Fruit fly (Drosophila melanogaster) whole organism, embryonic: ENCODE data around the gene CG31898.

Experiments used
- B-H2 ChIP-seq: fragments of 200-800 bp; sonication (Bioruptor generic); optimal IDR thresholded peaks from 2 replicates; lab custom pipeline; 2018; ENCODE audit warnings: missing biosample characterization, mild to moderate bottlenecking, missing genetic modification characterization
- BtbVII ChIP-seq: fragments of 200-800 bp; sonication (Bioruptor generic); optimal IDR thresholded peaks from 3 replicates; lab custom pipeline; 2017; ENCODE audit warnings: missing biosample characterization, mild to moderate bottlenecking, missing genetic modification characterization
- CG11247 ChIP-seq: fragments of 200-800 bp; sonication (Bioruptor generic); IDR thresholded peaks from 2 replicates; pipeline ENCODE4 v1.3.6; 2022; ENCODE audit warnings: missing biosample characterization, missing genetic modification characterization
- CG11456 ChIP-seq: fragments of 200-800 bp; sonication (Bioruptor generic); IDR thresholded peaks from 3 replicates; pipeline ENCODE4 v1.3.6; 2022; ENCODE audit warnings: missing biosample characterization, missing genetic modification characterization
- CG11504 ChIP-seq: fragments of 200-800 bp; sonication (Bioruptor generic); optimal IDR thresholded peaks from 3 replicates; lab custom pipeline; 2019; ENCODE audit warnings: missing biosample characterization, mild to moderate bottlenecking, missing genetic modification characterization, moderate library complexity
- CG11695 ChIP-seq: fragments of 200-800 bp; sonication (Bioruptor generic); IDR thresholded peaks from 3 replicates; pipeline ENCODE4 v1.3.6; 2022; ENCODE audit warnings: missing biosample characterization, missing genetic modification characterization
- CG12299 ChIP-seq: fragments of 200-800 bp; sonication (Bioruptor generic); optimal IDR thresholded peaks from 2 replicates; lab custom pipeline; 2018; ENCODE audit warnings: missing biosample characterization, mild to moderate bottlenecking, missing genetic modification characterization
- CG15269 ChIP-seq: fragments of 200-800 bp; sonication (Bioruptor generic); optimal IDR thresholded peaks from 2 replicates; lab custom pipeline; 2018; ENCODE audit warnings: missing biosample characterization, mild to moderate bottlenecking, missing genetic modification characterization, moderate library complexity
- CG16779 ChIP-seq: fragments of 200-800 bp; sonication (Bioruptor generic); IDR thresholded peaks from 2 replicates; pipeline ENCODE4 v1.3.6; 2022; ENCODE audit warnings: missing biosample characterization, missing genetic modification characterization
- CG17385 ChIP-seq: fragments of 200-800 bp; sonication (Bioruptor generic); optimal IDR thresholded peaks from 3 replicates; lab custom pipeline; 2018; ENCODE audit warnings: missing biosample characterization, mild to moderate bottlenecking, missing genetic modification characterization
- CG17829 ChIP-seq: fragments of 200-800 bp; optimal IDR thresholded peaks from 2 replicates; lab custom pipeline; 2019; ENCODE audit warnings: missing biosample characterization, mild to moderate bottlenecking, missing genetic modification characterization, moderate library complexity
- CG18262 ChIP-seq: fragments of 200-800 bp; optimal IDR thresholded peaks from 3 replicates; lab custom pipeline; 2019; ENCODE audit warnings: missing biosample characterization, mild to moderate bottlenecking, missing genetic modification characterization, moderate library complexity
- CG2712 ChIP-seq: fragments of 200-800 bp; optimal IDR thresholded peaks from 3 replicates; lab custom pipeline; 2019; ENCODE audit warnings: missing biosample characterization, mild to moderate bottlenecking, missing genetic modification characterization, moderate library complexity
- CG2889 ChIP-seq: fragments of 200-800 bp; sonication (Bioruptor generic); IDR thresholded peaks from 3 replicates; pipeline ENCODE4 v1.3.6; 2022; ENCODE audit warnings: missing biosample characterization, missing genetic modification characterization
- CG30020 ChIP-seq: fragments of 200-800 bp; optimal IDR thresholded peaks from 2 replicates; lab custom pipeline; 2019; ENCODE audit warnings: missing biosample characterization, mild to moderate bottlenecking, missing genetic modification characterization, moderate library complexity
- CG31224 ChIP-seq: fragments of 200-800 bp; sonication (Bioruptor generic); IDR thresholded peaks from 2 replicates; pipeline ENCODE4 v1.3.6; 2022; ENCODE audit warnings: missing biosample characterization, missing genetic modification characterization
- CG31441 ChIP-seq: fragments of 200-800 bp; sonication (Bioruptor generic); IDR thresholded peaks from 2 replicates; pipeline ENCODE4 v1.3.6; 2022; ENCODE audit warnings: missing biosample characterization, missing genetic modification characterization
- CG33213 ChIP-seq: fragments of 200-800 bp; sonication (Bioruptor generic); optimal IDR thresholded peaks from 3 replicates; lab custom pipeline; 2016; ENCODE audit warnings: missing biosample characterization, missing genetic modification characterization
- CG8281 ChIP-seq: fragments of 200-800 bp; sonication (Bioruptor generic); optimal IDR thresholded peaks from 2 replicates; lab custom pipeline; 2018; ENCODE audit warnings: missing biosample characterization, mild to moderate bottlenecking, missing genetic modification characterization, moderate library complexity
- CG8944 ChIP-seq: fragments of 200-800 bp; sonication (Bioruptor generic); optimal IDR thresholded peaks from 3 replicates; lab custom pipeline; 2016; ENCODE audit warnings: missing biosample characterization, missing genetic modification characterization
- CG9797 ChIP-seq: fragments of 200-800 bp; sonication (Bioruptor generic); optimal IDR thresholded peaks from 3 replicates; lab custom pipeline; 2018; ENCODE audit warnings: missing biosample characterization, mild to moderate bottlenecking, missing genetic modification characterization
- Dek ChIP-seq: fragments of 200-800 bp; sonication (Bioruptor generic); optimal IDR thresholded peaks from 3 replicates; lab custom pipeline; 2019; ENCODE audit warnings: missing biosample characterization, mild to moderate bottlenecking, missing genetic modification characterization, moderate library complexity
- Eip74EF ChIP-seq, 2 experiments: fragments of 200-800 bp in 1 of 2; fragments of >200 bp in 1 of 2; sonication (Bioruptor generic) in 1 of 2; optimal IDR thresholded peaks; 2 replicates each; lab custom pipeline; 2017 to 2019; ENCODE audit warnings: missing biosample characterization in 2 of 2, missing genetic modification characterization in 2 of 2, mild to moderate bottlenecking in 1 of 2, moderate library complexity in 1 of 2
- Elba2 ChIP-seq: fragments of 200-800 bp; sonication (Bioruptor generic); optimal IDR thresholded peaks from 3 replicates; lab custom pipeline; 2016; ENCODE audit warnings: missing biosample characterization, missing genetic modification characterization
- Fer3 ChIP-seq: fragments of 200-800 bp; sonication (Bioruptor generic); optimal IDR thresholded peaks from 2 replicates; lab custom pipeline; 2018; ENCODE audit warnings: missing biosample characterization, mild to moderate bottlenecking, missing genetic modification characterization, moderate library complexity
- MESR4 ChIP-seq: fragments of 200-800 bp; sonication (Bioruptor generic); optimal IDR thresholded peaks from 2 replicates; lab custom pipeline; 2018; ENCODE audit warnings: missing biosample characterization, mild to moderate bottlenecking, missing genetic modification characterization, moderate library complexity
- Oaz ChIP-seq: fragments of 200-800 bp; sonication (Bioruptor generic); IDR thresholded peaks from 2 replicates; pipeline ENCODE4 v1.3.6; 2022; ENCODE audit warnings: missing biosample characterization, missing genetic modification characterization
- Oli ChIP-seq: fragments of 200-800 bp; sonication (Bioruptor generic); optimal IDR thresholded peaks from 2 replicates; lab custom pipeline; 2018; ENCODE audit warnings: missing biosample characterization, mild to moderate bottlenecking, missing genetic modification characterization, moderate library complexity
- Six4 ChIP-seq: fragments of 200-800 bp; sonication (Bioruptor generic); optimal IDR thresholded peaks from 2 replicates; lab custom pipeline; 2016; ENCODE audit warnings: missing biosample characterization, missing genetic modification characterization
- Sox102F ChIP-seq: fragments of 200-800 bp; sonication (Bioruptor generic); optimal IDR thresholded peaks from 2 replicates; lab custom pipeline; 2018; ENCODE audit warnings: missing biosample characterization, mild to moderate bottlenecking, missing genetic modification characterization, moderate library complexity
- aop ChIP-seq: fragments of 200-800 bp; sonication (Bioruptor generic); IDR thresholded peaks from 2 replicates; pipeline ENCODE4 v1.3.6; 2022; ENCODE audit warnings: missing biosample characterization, missing genetic modification characterization
- az2 ChIP-seq: fragments of 200-800 bp; sonication (Bioruptor generic); optimal IDR thresholded peaks from 3 replicates; lab custom pipeline; 2016; ENCODE audit warnings: missing biosample characterization, missing genetic modification characterization
- bab2 ChIP-seq: fragments of 200-800 bp; sonication (Bioruptor generic); optimal IDR thresholded peaks from 2 replicates; lab custom pipeline; 2016; ENCODE audit warnings: missing biosample characterization, missing genetic modification characterization
- bowl ChIP-seq: fragments of 200-800 bp; sonication (Bioruptor generic); IDR thresholded peaks from 2 replicates; pipeline ENCODE4 v1.3.6; 2022; ENCODE audit warnings: missing biosample characterization, missing genetic modification characterization
- btn ChIP-seq: fragments of 200-800 bp; sonication (Bioruptor generic); optimal IDR thresholded peaks from 2 replicates; lab custom pipeline; 2016; ENCODE audit warnings: missing biosample characterization, missing genetic modification characterization
- cg ChIP-seq: fragments of 200-800 bp; sonication (Bioruptor generic); optimal IDR thresholded peaks from 3 replicates; lab custom pipeline; 2019; ENCODE audit warnings: missing biosample characterization, mild to moderate bottlenecking, missing genetic modification characterization, moderate library complexity
- chn ChIP-seq: fragments of 200-800 bp; sonication (Bioruptor generic); optimal IDR thresholded peaks from 2 replicates; lab custom pipeline; 2016; ENCODE audit warnings: missing biosample characterization, missing genetic modification characterization
- ci ChIP-seq: fragments of 200-800 bp; sonication (Bioruptor generic); IDR thresholded peaks from 3 replicates; pipeline ENCODE4 v1.3.6; 2022; ENCODE audit warnings: missing biosample characterization, missing genetic modification characterization
- dan ChIP-seq: fragments of 200-800 bp; sonication (Bioruptor generic); IDR thresholded peaks from 2 replicates; pipeline ENCODE4 v1.3.6; 2022; ENCODE audit warnings: missing biosample characterization, missing genetic modification characterization
- ewg ChIP-seq: fragments of 200-800 bp; sonication (Bioruptor generic); optimal IDR thresholded peaks from 3 replicates; lab custom pipeline; 2017; ENCODE audit warnings: mild to moderate bottlenecking, missing biosample characterization, missing genetic modification reagents, missing genetic modification characterization
- gro ChIP-seq: fragments of 200-800 bp; sonication (Bioruptor generic); optimal IDR thresholded peaks from 2 replicates; lab custom pipeline; 2016; ENCODE audit warnings: missing biosample characterization, missing genetic modification characterization
- luna ChIP-seq: fragments of 200-800 bp; sonication (Bioruptor generic); optimal IDR thresholded peaks from 2 replicates; lab custom pipeline; 2016; ENCODE audit warnings: missing biosample characterization, missing genetic modification characterization
- mld ChIP-seq: fragments of 200-800 bp; sonication (Bioruptor generic); IDR thresholded peaks from 3 replicates; pipeline ENCODE4 v1.3.6; 2022; ENCODE audit warnings: missing biosample characterization, missing genetic modification characterization; ENCODE audit not compliant: partially characterized antibody
- pan ChIP-seq, 4 experiments: fragments of >200 bp in 3 of 4; fragments of 200-800 bp in 1 of 4; sonication (Bioruptor generic) in 1 of 4; optimal IDR thresholded peaks in 3 of 4; IDR thresholded peaks in 1 of 4; 2 replicates each; pipeline versions ENCODE4 v1.3.6 to Lab custom; 2017 to 2022; ENCODE audit warnings: missing biosample characterization in 2 of 4, missing genetic modification characterization in 2 of 4, mixed read lengths in 1 of 4
- schlank ChIP-seq: fragments of 200-800 bp; sonication (Bioruptor generic); optimal IDR thresholded peaks from 2 replicates; lab custom pipeline; 2018; ENCODE audit warnings: missing biosample characterization, mild to moderate bottlenecking, missing genetic modification characterization
- seq ChIP-seq: fragments of 200-800 bp; sonication (Bioruptor generic); IDR thresholded peaks from 2 replicates; pipeline ENCODE4 v1.3.6; 2022; ENCODE audit warnings: missing biosample characterization, missing genetic modification characterization
- tll ChIP-seq, 2 experiments: fragments of 200-800 bp in 1 of 2; fragments of >200 bp in 1 of 2; sonication (Bioruptor generic) in 1 of 2; optimal IDR thresholded peaks; 2 replicates each; lab custom pipeline; 2017 to 2019; ENCODE audit warnings: missing biosample characterization in 2 of 2, missing genetic modification characterization in 2 of 2, mild to moderate bottlenecking in 1 of 2, moderate library complexity in 1 of 2

CG31898 gene

dm6 chr2L:8403286-8404270 lies 3.4 kb downstream of the CG31898 start, which contains the start of gene emb (continued):
- peak; percentile 94 for TF ChIP-seq CG9797
- no peak for TF ChIP-seq CG2889
- TF ChIP-seq aop (GFP tag; lab: Robert Waterston, UW) = 0 out of 2 replicates have a peak, but pooled peaks have one; percentile 30
- no peak for TF ChIP-seq gro (GFP tag; lab: Kevin White, UChicago)
- no peak for TF ChIP-seq Oli (tag; lab: Kevin White, UChicago)
- peak in 1 of 2 experiments; percentile 1 for TF ChIP-seq tll (GFP tag; optimal IDR thresholded peaks at IDR 0.05; lab: Kevin White, UChicago)
- TF ChIP-seq CG8944 (GFP tag; lab: Kevin White, UChicago) = no peak
- TF ChIP-seq bowl (GFP tag; lab: Robert Waterston, UW) = no peak
- no peak for TF ChIP-seq CG16779 (GFP tag; lab: Robert Waterston, UW)
- no peak for TF ChIP-seq pan (optimal IDR thresholded peaks at IDR 0.05; lab: Kevin White, UChicago)
- TF ChIP-seq pan (GFP tag; optimal IDR thresholded peaks at IDR 0.05 in 1 of 2, IDR thresholded peaks at IDR 0.05 in 1 of 2) = peak in 1 of 2 experiments; percentile 42
- peak; percentile 46 for TF ChIP-seq Six4 (GFP tag; lab: Kevin White, UChicago)
- peak; percentile 51 for TF ChIP-seq az2 (GFP tag; lab: Kevin White, UChicago)
- TF ChIP-seq schlank = no peak
- peak; percentile 52 for TF ChIP-seq chn (GFP tag; lab: Kevin White, UChicago)
- no peak for TF ChIP-seq btn
- TF ChIP-seq ewg (GFP tag; lab: Kevin White, UChicago) = peak; percentile 53
- TF ChIP-seq B-H2 (GFP tag; lab: Kevin White, UChicago) = peak; percentile 64
- TF ChIP-seq MESR4 (GFP tag; lab: Kevin White, UChicago) = peak; percentile 95
- no peak for TF ChIP-seq Eip74EF (GFP tag; optimal IDR thresholded peaks at IDR 0.05; lab: Kevin White, UChicago)
- TF ChIP-seq CG33213 (GFP tag; lab: Kevin White, UChicago) = peak; percentile 89
- TF ChIP-seq CG2712 = peak; percentile 68
- no peak for TF ChIP-seq dan (GFP tag; lab: Robert Waterston, UW)
- TF ChIP-seq CG15269 (tag; lab: Kevin White, UChicago) = no peak
- no peak for TF ChIP-seq CG31224 (GFP tag; lab: Robert Waterston, UW)
- TF ChIP-seq CG18262 (tag; lab: Kevin White, UChicago) = peak; percentile 42
- peak; percentile 14 for TF ChIP-seq Elba2 (GFP tag; lab: Kevin White, UChicago)
- no peak for TF ChIP-seq seq
- TF ChIP-seq CG11456 = peak; percentile 26; the same call in 2 of the 3 replicates
- TF ChIP-seq CG31441 = no peak
- no peak for TF ChIP-seq Dek
- no peak for TF ChIP-seq Sox102F (GFP tag; lab: Kevin White, UChicago)
- TF ChIP-seq CG11247 = peak; percentile 37; the same call in 1 of the 2 replicates
- no peak for TF ChIP-seq CG11695
- TF ChIP-seq CG11504 (tag; lab: Kevin White, UChicago) = no peak
- peak; percentile 43 for TF ChIP-seq bab2 (GFP tag; lab: Kevin White, UChicago)
- TF ChIP-seq CG17385 = peak; percentile 85
- TF ChIP-seq CG30020 (tag; lab: Kevin White, UChicago) = peak; percentile 71
- no peak for TF ChIP-seq CG8281 (tag; lab: Kevin White, UChicago)
- TF ChIP-seq Fer3 (tag; lab: Kevin White, UChicago) = peak; percentile 30
- TF ChIP-seq CG12299 = no peak
- TF ChIP-seq mld = peak; percentile 99
- TF ChIP-seq BtbVII (GFP tag; lab: Kevin White, UChicago) = no peak
- TF ChIP-seq Oaz (GFP tag; lab: Robert Waterston, UW) = no peak
- 0 out of 3 replicates have a peak, but pooled peaks have one; percentile 15 for TF ChIP-seq ci (GFP tag; lab: Robert Waterston, UW)
- peak; percentile 71 for TF ChIP-seq CG17829
- peak; percentile 99 for TF ChIP-seq cg (GFP tag; lab: Kevin White, UChicago)
- no peak for TF ChIP-seq luna
